Worm (Caenorhabditis elegans): ENCODE measurements around the gene fis-1.

ce11 chrII:6736066-6736465 lies 18.9 kb upstream of the fis-1 start, which contains the start of gene mrps-18.C:
- TF ChIP-seq lin-39 (tag; optimal IDR thresholded peaks at IDR 0.05) (no peak), nhr-25 (tag; optimal IDR thresholded peaks at IDR 0.05) (no peak), nhr-76 (tag; optimal IDR thresholded peaks at IDR 0.05) (no peak), unc-62 (GFP tag; optimal IDR thresholded peaks at IDR 0.05) (no peak), snpc-4 (tag; optimal IDR thresholded peaks at IDR 0.05) (no peak), elt-1 (tag; optimal IDR thresholded peaks at IDR 0.05) (no peak), jun-1 (tag; optimal IDR thresholded peaks at IDR 0.05) (no peak), nfya-1 (tag; optimal IDR thresholded peaks at IDR 0.05; ENCODE audit: insufficient read depth) (no peak), ztf-4 (tag; optimal IDR thresholded peaks at IDR 0.05) (no peak), pqm-1 (tag; optimal IDR thresholded peaks at IDR 0.05) (no peak), mml-1 (tag; optimal IDR thresholded peaks at IDR 0.05) (no peak), nhr-28 (tag; optimal IDR thresholded peaks at IDR 0.05) (no peak)
